Worm (Caenorhabditis elegans) whole organism, L2 larva: Measurements from ENCODE around the gene tag-250.
A peak's percentile ranks its signal among the peaks of the same experiment; 100 is the strongest.

Experiments
- C34F6.9 ChIP-seq: fragments of 150-350 bp; optimal IDR thresholded peaks from 2 replicates; lab custom pipeline; 2014; ENCODE audit warnings: missing biosample characterization, missing genetic modification characterization
- F13H6.1 ChIP-seq: sonication (generic microtip); optimal IDR thresholded peaks from 2 replicates; lab custom pipeline; 2016; ENCODE audit warnings: missing genetic modification characterization, missing compliant biosample characterization
- R02D3.7 ChIP-seq: fragments of 150-350 bp; optimal IDR thresholded peaks from 2 replicates; lab custom pipeline; 2014; ENCODE audit warnings: missing biosample characterization, missing genetic modification characterization
- Y55F3AM.14 ChIP-seq: fragments of 200-800 bp; sonication (Bioruptor generic); optimal IDR thresholded peaks from 2 replicates; lab custom pipeline; 2018; ENCODE audit warnings: mild to moderate bottlenecking, missing genetic modification characterization, missing compliant biosample characterization
- ZK546.5 ChIP-seq: sonication (generic microtip); optimal IDR thresholded peaks from 2 replicates; lab custom pipeline; 2017; ENCODE audit warnings: missing biosample characterization, missing genetic modification characterization
- alr-1 ChIP-seq: fragments of 150-350 bp; optimal IDR thresholded peaks from 2 replicates; lab custom pipeline; 2014; ENCODE audit warnings: missing biosample characterization, missing genetic modification characterization
- aly-2 ChIP-seq: fragments of 150-350 bp; optimal IDR thresholded peaks from 2 replicates; lab custom pipeline; 2014; ENCODE audit warnings: missing biosample characterization, missing genetic modification characterization
- ama-1 ChIP-seq: fragments of 150-350 bp; optimal IDR thresholded peaks from 2 replicates; lab custom pipeline; 2018; ENCODE audit warnings: inconsistent platforms
- blmp-1 ChIP-seq: sonication (generic microtip); optimal IDR thresholded peaks from 2 replicates; lab custom pipeline; 2017; ENCODE audit warnings: missing genetic modification characterization, mild to moderate bottlenecking, missing compliant biosample characterization, antibody characterized with exemption, moderate library complexity; ENCODE audit not compliant: insufficient read depth
- ceh-16 ChIP-seq: fragments of 150-350 bp; optimal IDR thresholded peaks from 2 replicates; lab custom pipeline; 2014; ENCODE audit warnings: missing biosample characterization, missing genetic modification characterization
- ceh-82 ChIP-seq: fragments of 150-350 bp; optimal IDR thresholded peaks from 2 replicates; lab custom pipeline; 2014; ENCODE audit warnings: missing biosample characterization, missing genetic modification characterization
- crh-2 ChIP-seq: sonication (generic microtip); optimal IDR thresholded peaks from 2 replicates; lab custom pipeline; 2017; ENCODE audit warnings: missing biosample characterization, missing genetic modification characterization
- egl-27 ChIP-seq: sonication (generic microtip); optimal IDR thresholded peaks from 3 replicates; lab custom pipeline; 2017; ENCODE audit warnings: missing biosample characterization, missing genetic modification reagents, missing genetic modification characterization
- fos-1 ChIP-seq: fragments of 150-350 bp; optimal IDR thresholded peaks from 2 replicates; lab custom pipeline; 2014; ENCODE audit warnings: missing biosample characterization, missing genetic modification characterization
- gmeb-1 ChIP-seq: fragments of 150-350 bp; optimal IDR thresholded peaks from 2 replicates; lab custom pipeline; 2014; ENCODE audit warnings: missing biosample characterization, missing genetic modification characterization
- lin-11 ChIP-seq: fragments of 150-350 bp; sonication (generic microtip); optimal IDR thresholded peaks from 2 replicates; lab custom pipeline; 2014; ENCODE audit warnings: missing biosample characterization, missing genetic modification characterization, inconsistent platforms, mixed read lengths
- lin-13 ChIP-seq: fragments of 150-350 bp; optimal IDR thresholded peaks from 2 replicates; lab custom pipeline; 2014; ENCODE audit warnings: missing biosample characterization, missing genetic modification reagents, missing genetic modification characterization
- lsy-2 ChIP-seq, 2 experiments: fragments of 150-350 bp in 1 of 2; sonication (generic microtip) in 1 of 2; optimal IDR thresholded peaks; 2 replicates each; lab custom pipeline; 2014 to 2017; ENCODE audit warnings: missing biosample characterization in 2 of 2, missing genetic modification characterization in 2 of 2
- mab-5 ChIP-seq: fragments of 150-350 bp; optimal IDR thresholded peaks from 2 replicates; lab custom pipeline; 2014; ENCODE audit warnings: missing biosample characterization, missing genetic modification characterization
- mdl-1 ChIP-seq, 2 experiments: fragments of 150-350 bp in 1 of 2; sonication (generic microtip) in 1 of 2; optimal IDR thresholded peaks; 2 replicates each; lab custom pipeline; 2017; ENCODE audit warnings: missing biosample characterization in 2 of 2, missing genetic modification characterization in 2 of 2
- nhr-10 ChIP-seq: sonication (generic microtip); optimal IDR thresholded peaks from 2 replicates; lab custom pipeline; 2017; ENCODE audit warnings: missing biosample characterization, missing genetic modification characterization
- nhr-12 ChIP-seq: fragments of 150-350 bp; optimal IDR thresholded peaks from 2 replicates; lab custom pipeline; 2014; ENCODE audit warnings: missing biosample characterization, missing genetic modification characterization
- nhr-129 ChIP-seq: fragments of 150-350 bp; optimal IDR thresholded peaks from 2 replicates; lab custom pipeline; 2014; ENCODE audit warnings: missing biosample characterization, missing genetic modification characterization
- nhr-21 ChIP-seq: fragments of 150-350 bp; optimal IDR thresholded peaks from 2 replicates; lab custom pipeline; 2014; ENCODE audit warnings: missing biosample characterization, missing genetic modification characterization
- nhr-25 ChIP-seq: fragments of 150-350 bp; sonication (generic microtip); optimal IDR thresholded peaks from 3 replicates; lab custom pipeline; 2014; ENCODE audit warnings: missing biosample characterization, missing genetic modification characterization
- nhr-6 ChIP-seq: fragments of 150-350 bp; optimal IDR thresholded peaks from 2 replicates; lab custom pipeline; 2014; ENCODE audit warnings: missing biosample characterization, missing genetic modification characterization
- peb-1 ChIP-seq: fragments of 150-350 bp; optimal IDR thresholded peaks from 2 replicates; lab custom pipeline; 2014; ENCODE audit warnings: missing biosample characterization, missing genetic modification characterization
- sem-4 ChIP-seq: fragments of 150-350 bp; optimal IDR thresholded peaks from 2 replicates; lab custom pipeline; 2014; ENCODE audit warnings: missing biosample characterization, missing genetic modification reagents, missing genetic modification characterization
- skn-1 ChIP-seq: sonication (generic microtip); optimal IDR thresholded peaks from 2 replicates; lab custom pipeline; 2017; ENCODE audit warnings: missing biosample characterization, missing genetic modification characterization
- sma-3 ChIP-seq: sonication (generic microtip); optimal IDR thresholded peaks from 2 replicates; lab custom pipeline; 2016; ENCODE audit warnings: missing genetic modification reagents, missing genetic modification characterization, missing compliant biosample characterization
- sma-9 ChIP-seq, 2 experiments: fragments of 150-350 bp in 1 of 2; sonication (generic microtip) in 1 of 2; optimal IDR thresholded peaks; 2 replicates each; lab custom pipeline; 2014 to 2016; ENCODE audit warnings: missing genetic modification characterization in 2 of 2, mild to moderate bottlenecking in 1 of 2, missing biosample characterization in 1 of 2, missing compliant biosample characterization in 1 of 2, missing genetic modification reagents in 1 of 2, moderate library complexity in 1 of 2
- unc-39 ChIP-seq: fragments of 150-350 bp; optimal IDR thresholded peaks from 2 replicates; lab custom pipeline; 2014; ENCODE audit warnings: missing biosample characterization, missing genetic modification characterization
- unc-55 ChIP-seq: fragments of 150-350 bp; sonication (generic microtip); optimal IDR thresholded peaks from 3 replicates; lab custom pipeline; 2014; ENCODE audit warnings: missing biosample characterization, missing genetic modification reagents, missing genetic modification characterization
- unc-62 ChIP-seq: fragments of 150-350 bp; optimal IDR thresholded peaks from 2 replicates; lab custom pipeline; 2014; ENCODE audit warnings: missing biosample characterization, missing genetic modification reagents, missing genetic modification characterization
- zag-1 ChIP-seq: fragments of 150-350 bp; optimal IDR thresholded peaks from 2 replicates; lab custom pipeline; 2014; ENCODE audit warnings: missing biosample characterization, missing genetic modification characterization
- ztf-11 ChIP-seq: sonication (generic microtip); optimal IDR thresholded peaks from 2 replicates; lab custom pipeline; 2017; ENCODE audit warnings: missing biosample characterization, missing genetic modification characterization
- ztf-4 ChIP-seq: fragments of 150-350 bp; optimal IDR thresholded peaks from 2 replicates; lab custom pipeline; 2014; ENCODE audit warnings: missing biosample characterization, missing genetic modification characterization

The tag-250 gene

ce11 chrIII:7878852-7879329 is 45.8 kb downstream of the tag-250 start, which contains the start of gene sup-18:
sup-18 (minus strand) TSS chrIII:7878902.
- no peak for TF ChIP-seq ceh-82 (tag; lab: Kevin White, UChicago)

ce11 chrIII:7877090-7877489 is 47.6 kb downstream of the tag-250 start:
- TF ChIP-seq nhr-25 (tag; lab: Kevin White, UChicago) = peak; percentile 24
- TF ChIP-seq zag-1 = no peak

ce11 chrIII:7873481-7873880 is 51.2 kb downstream of the tag-250 start, which contains the start of gene tyr-1:
tyr-1 (plus strand) TSS chrIII:7873781.
- TF ChIP-seq zag-1 = no peak
- no peak for TF ChIP-seq ztf-11 (tag; lab: Kevin White, UChicago)
- TF ChIP-seq crh-2 (tag; lab: Kevin White, UChicago) = no peak
- no peak for TF ChIP-seq unc-55 (GFP tag; lab: Kevin White, UChicago)
- no peak for TF ChIP-seq unc-62 (GFP tag; lab: Kevin White, UChicago)
- no peak for TF ChIP-seq blmp-1 (tag; lab: Kevin White, UChicago)
- TF ChIP-seq fos-1 = no peak
- TF ChIP-seq nhr-25 (tag; lab: Kevin White, UChicago) = no peak
- no peak for TF ChIP-seq lsy-2 (tag; optimal IDR thresholded peaks at IDR 0.05; lab: Kevin White, UChicago)

ce11 chrIII:7872776-7873175 is 51.9 kb downstream of the tag-250 start:
- TF ChIP-seq Y55F3AM.14 (no peak), alr-1 (no peak), zag-1 (no peak), mdl-1 (tag; optimal IDR thresholded peaks at IDR 0.05; lab: Kevin White, UChicago) (no peak), unc-55 (GFP tag; lab: Kevin White, UChicago) (no peak), fos-1 (peak; percentile 27), lin-11 (tag; lab: Kevin White, UChicago) (no peak), nhr-129 (tag; lab: Kevin White, UChicago) (peak; percentile 3), ZK546.5 (tag; lab: Kevin White, UChicago) (no peak), ceh-16 (tag; lab: Kevin White, UChicago) (no peak), peb-1 (tag; lab: Kevin White, UChicago) (no peak), gmeb-1 (tag; lab: Kevin White, UChicago) (no peak), sem-4 (tag; lab: Kevin White, UChicago) (no peak), nhr-6 (no peak), nhr-21 (tag; lab: Kevin White, UChicago) (no peak), ztf-4 (no peak), egl-27 (tag; lab: Kevin White, UChicago) (no peak), unc-39 (tag; lab: Kevin White, UChicago) (no peak), ztf-11 (tag; lab: Kevin White, UChicago) (no peak), mab-5 (tag; lab: Kevin White, UChicago) (no peak), sma-9 (GFP tag; optimal IDR thresholded peaks at IDR 0.05; lab: Kevin White, UChicago) (no peak), sma-9 (tag; optimal IDR thresholded peaks at IDR 0.05; lab: Kevin White, UChicago) (no peak), ama-1 (lab: Kevin White, UChicago) (no peak), nhr-10 (tag; lab: Kevin White, UChicago) (no peak), lin-13 (no peak), lsy-2 (tag; optimal IDR thresholded peaks at IDR 0.05; lab: Kevin White, UChicago) (no peak), nhr-12 (no peak), C34F6.9 (no peak), aly-2 (tag; lab: Kevin White, UChicago) (no peak), nhr-25 (tag; lab: Kevin White, UChicago) (peak; percentile 33), F13H6.1 (no peak), R02D3.7 (no peak), blmp-1 (tag; lab: Kevin White, UChicago) (no peak), sma-3 (GFP tag; lab: Kevin White, UChicago) (peak; percentile 72), skn-1 (no peak)
